Fruit fly (Drosophila melanogaster) whole organism, embryonic: ENCODE data around the gene mRpL14.

Experiments used
- BEAF-32 ChIP-seq: fragments of 200-800 bp; sonication (Bioruptor generic); optimal IDR thresholded peaks from 3 replicates; lab custom pipeline; 2017; ENCODE audit warnings: missing biosample characterization, missing genetic modification characterization, mild to moderate bottlenecking, moderate library complexity, missing genetic modification reagents
- CG11695 ChIP-seq: fragments of 200-800 bp; sonication (Bioruptor generic); IDR thresholded peaks from 3 replicates; pipeline ENCODE4 v1.3.6; 2022; ENCODE audit warnings: missing biosample characterization, missing genetic modification characterization
- CG15011 ChIP-seq: fragments of 200-800 bp; sonication (Bioruptor generic); optimal IDR thresholded peaks from 3 replicates; lab custom pipeline; 2018; ENCODE audit warnings: missing biosample characterization, mild to moderate bottlenecking, missing genetic modification characterization
- CG15601 ChIP-seq: fragments of 200-800 bp; sonication (Bioruptor generic); optimal IDR thresholded peaks from 3 replicates; lab custom pipeline; 2019; ENCODE audit warnings: missing biosample characterization, mild to moderate bottlenecking, missing genetic modification characterization, moderate library complexity
- CG32767 ChIP-seq: fragments of 200-800 bp; sonication (Bioruptor generic); IDR thresholded peaks from 2 replicates; pipeline ENCODE4 v1.3.6; 2022; ENCODE audit warnings: missing biosample characterization, missing genetic modification characterization
- CG32772 ChIP-seq: fragments of 200-800 bp; sonication (Bioruptor generic); IDR thresholded peaks from 2 replicates; pipeline ENCODE4 v1.3.6; 2022; ENCODE audit warnings: missing biosample characterization, missing genetic modification characterization
- CG6813 ChIP-seq: fragments of 200-800 bp; sonication (Bioruptor generic); optimal IDR thresholded peaks from 2 replicates; lab custom pipeline; 2017; ENCODE audit warnings: missing biosample characterization, missing genetic modification characterization, mild to moderate bottlenecking, moderate library complexity, missing genetic modification reagents
- CG8089 ChIP-seq: fragments of 200-800 bp; sonication (Bioruptor generic); optimal IDR thresholded peaks from 3 replicates; lab custom pipeline; 2016; ENCODE audit warnings: missing biosample characterization, missing genetic modification characterization
- CG9437 ChIP-seq: fragments of 200-800 bp; sonication (Bioruptor generic); optimal IDR thresholded peaks from 2 replicates; lab custom pipeline; 2018; ENCODE audit warnings: missing biosample characterization, mild to moderate bottlenecking, missing genetic modification characterization
- CG9727 ChIP-seq: fragments of 200-800 bp; sonication (Bioruptor generic); optimal IDR thresholded peaks from 3 replicates; lab custom pipeline; 2017; ENCODE audit warnings: missing biosample characterization, mild to moderate bottlenecking, missing genetic modification characterization
- CTCF ChIP-seq: fragments of 200-800 bp; sonication (Bioruptor generic); optimal IDR thresholded peaks from 2 replicates; lab custom pipeline; 2017; ENCODE audit warnings: missing biosample characterization, mild to moderate bottlenecking, missing genetic modification characterization, moderate library complexity
- Dbx ChIP-seq: fragments of 200-800 bp; sonication (Bioruptor generic); IDR thresholded peaks from 3 replicates; pipeline ENCODE4 v1.3.6; 2022; ENCODE audit warnings: missing biosample characterization, missing genetic modification characterization
- Deaf1 ChIP-seq: fragments of 200-800 bp; optimal IDR thresholded peaks from 3 replicates; lab custom pipeline; 2019; ENCODE audit warnings: missing biosample characterization, mild to moderate bottlenecking, missing genetic modification characterization, moderate library complexity
- Drgx ChIP-seq: fragments of 200-800 bp; sonication (Bioruptor generic); IDR thresholded peaks from 2 replicates; pipeline ENCODE4 v1.3.6; 2022; ENCODE audit warnings: missing biosample characterization, missing genetic modification characterization
- Ets65A ChIP-seq: fragments of 200-800 bp; sonication (Bioruptor generic); peaks from one replicate; lab custom pipeline; 2016; ENCODE audit warnings: missing biosample characterization, missing genetic modification characterization
- Ets97D ChIP-seq: fragments of 200-800 bp; sonication (Bioruptor generic); optimal IDR thresholded peaks from 3 replicates; lab custom pipeline; 2016; ENCODE audit warnings: missing biosample characterization, missing genetic modification characterization
- HLHmδ ChIP-seq: fragments of 200-800 bp; sonication (Bioruptor generic); optimal IDR thresholded peaks from 2 replicates; lab custom pipeline; 2018; ENCODE audit warnings: missing biosample characterization, mild to moderate bottlenecking, missing genetic modification characterization, moderate library complexity
- Hmr ChIP-seq: fragments of 200-800 bp; sonication (Bioruptor generic); optimal IDR thresholded peaks from 3 replicates; lab custom pipeline; 2017; ENCODE audit warnings: mild to moderate bottlenecking, missing biosample characterization, missing genetic modification reagents, missing genetic modification characterization
- Jarid2 ChIP-seq: fragments of 200-800 bp; sonication (Bioruptor generic); optimal IDR thresholded peaks from 3 replicates; lab custom pipeline; 2017; ENCODE audit warnings: mild to moderate bottlenecking, missing biosample characterization, missing genetic modification reagents, missing genetic modification characterization
- Med ChIP-seq: fragments of 200-800 bp; sonication (Bioruptor generic); peaks from one replicate; lab custom pipeline; 2016; ENCODE audit warnings: missing biosample characterization, missing genetic modification characterization, mild to moderate bottlenecking, inconsistent platforms, moderate library complexity
- Opbp ChIP-seq: fragments of 200-800 bp; sonication (Bioruptor generic); IDR thresholded peaks from 3 replicates; pipeline ENCODE4 v1.3.6; 2022; ENCODE audit warnings: missing biosample characterization, missing genetic modification characterization; ENCODE audit not compliant: partially characterized antibody
- Pdp1 ChIP-seq, 2 experiments: fragments of 200-800 bp; sonication (Bioruptor generic); optimal IDR thresholded peaks; 3 replicates each; lab custom pipeline; 2016; ENCODE audit warnings: missing biosample characterization in 2 of 2, missing genetic modification characterization in 2 of 2, mild to moderate bottlenecking in 1 of 2, moderate library complexity in 1 of 2
- cg ChIP-seq: fragments of 200-800 bp; sonication (Bioruptor generic); optimal IDR thresholded peaks from 3 replicates; lab custom pipeline; 2019; ENCODE audit warnings: missing biosample characterization, mild to moderate bottlenecking, missing genetic modification characterization, moderate library complexity
- ewg ChIP-seq: fragments of 200-800 bp; sonication (Bioruptor generic); optimal IDR thresholded peaks from 3 replicates; lab custom pipeline; 2017; ENCODE audit warnings: mild to moderate bottlenecking, missing biosample characterization, missing genetic modification reagents, missing genetic modification characterization
- exex ChIP-seq: fragments of 200-800 bp; sonication (Bioruptor generic); optimal IDR thresholded peaks from 4 replicates; lab custom pipeline; 2018; ENCODE audit warnings: missing biosample characterization, mild to moderate bottlenecking, missing genetic modification characterization, moderate library complexity
- fd102C ChIP-seq: fragments of 200-800 bp; sonication (Bioruptor generic); optimal IDR thresholded peaks from 2 replicates; lab custom pipeline; 2018; ENCODE audit warnings: missing biosample characterization, mild to moderate bottlenecking, missing genetic modification characterization, moderate library complexity
- insv ChIP-seq, 2 experiments: fragments of 200-800 bp; sonication (Bioruptor generic); optimal IDR thresholded peaks; 3 replicates each; lab custom pipeline; 2016 to 2018; ENCODE audit warnings: missing biosample characterization in 2 of 2, missing genetic modification characterization in 2 of 2
- nau ChIP-seq: fragments of 200-800 bp; sonication (Bioruptor generic); optimal IDR thresholded peaks from 3 replicates; lab custom pipeline; 2017; ENCODE audit warnings: missing biosample characterization, mild to moderate bottlenecking, missing genetic modification characterization, missing genetic modification reagents
- peb ChIP-seq: fragments of 200-800 bp; sonication (Bioruptor generic); IDR thresholded peaks from 2 replicates; pipeline ENCODE4 v1.3.6; 2022; ENCODE audit warnings: missing biosample characterization, missing genetic modification characterization
- pros ChIP-seq: fragments of 200-800 bp; sonication (Bioruptor generic); optimal IDR thresholded peaks from 3 replicates; lab custom pipeline; 2019; ENCODE audit warnings: missing biosample characterization, mild to moderate bottlenecking, missing genetic modification characterization, moderate library complexity
- sc ChIP-seq, 3 experiments: fragments of >200 bp in 2 of 3; fragments of 200-800 bp in 1 of 3; sonication (Bioruptor generic) in 1 of 3; optimal IDR thresholded peaks; 2 replicates in 2 of 3; 3 replicates in 1 of 3; lab custom pipeline; 2017; ENCODE audit warnings: mild to moderate bottlenecking in 1 of 3, missing biosample characterization in 1 of 3, missing genetic modification characterization in 1 of 3, missing genetic modification reagents in 1 of 3
- sens ChIP-seq: fragments of 200-800 bp; sonication (Bioruptor generic); peaks from one replicate; lab custom pipeline; 2016; ENCODE audit warnings: missing biosample characterization, missing genetic modification characterization
- slbo ChIP-seq: fragments of 200-800 bp; sonication (Bioruptor generic); IDR thresholded peaks from 2 replicates; pipeline ENCODE4 v1.3.6; 2022; ENCODE audit warnings: missing biosample characterization, missing genetic modification characterization
- stwl ChIP-seq: fragments of 200-800 bp; sonication (Bioruptor generic); optimal IDR thresholded peaks from 3 replicates; lab custom pipeline; 2018; ENCODE audit warnings: missing biosample characterization, mild to moderate bottlenecking, missing genetic modification characterization, moderate library complexity
- sug ChIP-seq: fragments of 200-800 bp; optimal IDR thresholded peaks from 2 replicates; lab custom pipeline; 2019; ENCODE audit warnings: missing biosample characterization, mild to moderate bottlenecking, missing genetic modification characterization, moderate library complexity
- zen ChIP-seq: fragments of 200-800 bp; sonication (Bioruptor generic); optimal IDR thresholded peaks from 3 replicates; lab custom pipeline; 2018; ENCODE audit warnings: missing biosample characterization, mild to moderate bottlenecking, missing genetic modification characterization, moderate library complexity
- zfh1 ChIP-seq: fragments of 200-800 bp; sonication (Bioruptor generic); IDR thresholded peaks from 3 replicates; pipeline ENCODE4 v1.3.6; 2022; ENCODE audit warnings: missing biosample characterization, missing genetic modification characterization

Gene mRpL14

DNA sequence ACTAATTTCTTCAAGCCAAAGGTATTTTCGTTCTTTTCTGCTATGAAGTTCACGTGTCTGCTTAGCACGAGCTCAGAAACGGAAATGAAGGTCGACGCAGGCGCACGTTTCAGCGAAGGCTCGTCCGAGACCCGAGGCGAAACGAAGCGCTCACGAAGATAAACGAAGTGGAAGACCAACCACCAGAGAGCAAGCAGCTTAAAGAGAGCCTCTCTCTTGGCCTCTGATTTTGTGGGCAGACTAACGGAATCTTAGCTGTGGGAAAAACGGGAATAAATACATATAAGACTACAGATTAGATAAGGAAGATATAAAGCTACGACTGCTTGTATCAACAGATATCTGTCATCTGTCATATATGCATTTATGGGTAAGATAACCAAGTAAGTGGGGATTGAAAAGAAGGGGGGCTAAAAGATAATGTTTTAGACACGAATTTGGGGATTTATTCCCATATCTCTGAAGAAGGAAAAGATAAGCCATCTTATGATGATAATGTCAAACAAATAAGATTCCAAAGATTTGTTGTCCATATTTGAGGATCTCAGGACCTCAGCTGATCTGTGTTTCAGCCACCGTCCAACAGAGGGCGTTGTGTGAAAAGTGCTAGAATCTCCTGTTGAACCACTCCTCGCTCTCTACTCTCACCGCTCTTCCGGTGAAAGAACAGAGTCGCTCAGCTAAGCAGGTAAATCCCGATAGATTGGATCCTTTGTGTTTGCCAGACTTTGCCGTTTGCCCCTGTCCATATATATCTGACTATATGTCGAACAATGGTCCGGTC, 43.3 kb upstream of the mRpL14 start, which contains the start of gene PsGEF (continued):
- peak; percentile 97 for TF ChIP-seq pros (GFP tag; lab: Kevin White, UChicago)
- TF ChIP-seq CG6813 (GFP tag; lab: Kevin White, UChicago): peak; percentile 0
- no peak for TF ChIP-seq insv (GFP tag; optimal IDR thresholded peaks at IDR 0.05; lab: Kevin White, UChicago)
- TF ChIP-seq slbo (GFP tag; lab: Robert Waterston, UW): no peak
- TF ChIP-seq CG11695 (GFP tag; lab: Robert Waterston, UW): no peak
- no peak for TF ChIP-seq CG8089 (GFP tag; lab: Kevin White, UChicago)
- TF ChIP-seq Ets65A: no peak
- TF ChIP-seq Drgx: no peak
- TF ChIP-seq Dbx: no peak
- no peak for TF ChIP-seq CG15011 (GFP tag; lab: Kevin White, UChicago)
- no peak for TF ChIP-seq CG32767 (GFP tag; lab: Robert Waterston, UW)
- TF ChIP-seq Deaf1 (tag; lab: Kevin White, UChicago): peak; percentile 93
- no peak for TF ChIP-seq peb
- no peak for TF ChIP-seq sug

- peak; percentile 64 for TF ChIP-seq CG15601 (tag; lab: Kevin White, UChicago)
- peak; percentile 74 for TF ChIP-seq cg (GFP tag; lab: Kevin White, UChicago)
- no peak for TF ChIP-seq exex (tag; lab: Kevin White, UChicago)
- peak; percentile 37 for TF ChIP-seq Deaf1 (tag; lab: Kevin White, UChicago)
- TF ChIP-seq CG6813 (GFP tag; lab: Kevin White, UChicago): peak; percentile 30
- TF ChIP-seq HLHmδ (GFP tag; lab: Kevin White, UChicago): peak; percentile 71
- no peak for TF ChIP-seq sc (optimal IDR thresholded peaks at IDR 0.05; lab: Kevin White, UChicago)
- TF ChIP-seq sc (GFP tag; optimal IDR thresholded peaks at IDR 0.05; lab: Kevin White, UChicago): no peak
- 0 out of 3 replicates have a peak, but pooled peaks have one; percentile 16 for TF ChIP-seq Opbp
- TF ChIP-seq zen: peak; percentile 41
- TF ChIP-seq sens: peak; percentile 25
- TF ChIP-seq Pdp1 (GFP tag; optimal IDR thresholded peaks at IDR 0.05; lab: Kevin White, UChicago): peak in 1 of 2 experiments; percentile 66
- TF ChIP-seq Med (GFP tag; lab: Kevin White, UChicago): peak; percentile 69
- peak; percentile 36 for TF ChIP-seq Jarid2 (GFP tag; lab: Kevin White, UChicago)
- no peak for TF ChIP-seq CG32772
- peak; percentile 14 for TF ChIP-seq BEAF-32 (GFP tag; lab: Kevin White, UChicago)
- TF ChIP-seq CG9727 (GFP tag; lab: Kevin White, UChicago): peak; percentile 9
- peak; percentile 20 for TF ChIP-seq CTCF (GFP tag; lab: Kevin White, UChicago)
- peak; percentile 95 for TF ChIP-seq ewg
- peak; percentile 90 for TF ChIP-seq CG9437 (GFP tag; lab: Kevin White, UChicago)
- no peak for TF ChIP-seq nau (GFP tag; lab: Kevin White, UChicago)
- TF ChIP-seq Ets65A: peak; percentile 29
- TF ChIP-seq stwl (tag; lab: Kevin White, UChicago): peak; percentile 42
- no peak for TF ChIP-seq zfh1 (GFP tag; lab: Robert Waterston, UW)
- TF ChIP-seq fd102C (GFP tag; lab: Kevin White, UChicago): peak; percentile 53
- peak; percentile 32 for TF ChIP-seq Hmr (GFP tag; lab: Kevin White, UChicago)
- TF ChIP-seq Ets97D (GFP tag; lab: Kevin White, UChicago): peak; percentile 70
Observed at dm6 chrX:2383121-2383848, 38.8 kb upstream of the mRpL14 start.
